Fruit fly (Drosophila melanogaster): Measurements from ENCODE around the gene CG10903.

The CG10903 gene

DNA sequence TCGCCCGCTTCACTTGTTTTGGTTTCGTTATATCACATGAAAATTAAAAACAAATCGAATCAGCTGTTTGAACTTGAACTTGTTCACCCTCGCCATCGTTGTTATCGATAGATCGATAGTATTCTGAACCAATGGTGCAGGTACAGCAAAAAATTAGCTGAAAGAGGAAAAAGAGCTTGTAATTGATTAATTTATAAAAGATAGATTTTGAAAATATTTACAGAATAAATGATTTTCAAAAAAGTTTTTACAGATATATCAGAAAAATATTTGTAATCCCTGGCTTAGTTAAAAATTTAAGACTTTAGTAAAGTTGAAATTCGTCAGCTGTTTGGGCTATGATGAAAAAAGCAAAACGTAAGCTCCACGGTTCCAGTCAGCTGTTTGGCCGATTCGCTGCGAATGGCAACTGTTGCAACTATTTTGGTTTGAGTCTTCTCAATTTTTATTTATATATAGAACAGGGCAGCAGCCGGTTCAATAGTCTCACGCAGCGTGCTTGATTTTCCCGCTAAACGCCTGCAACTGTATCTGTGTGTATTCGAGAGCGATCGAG is 2.8 kb downstream of the CG10903 start, which contains the start of the genes CG11035 and unc-45 (continued):
- no peak for TF ChIP-seq Hey (tag; optimal IDR thresholded peaks at IDR 0.05)
- no peak for TF ChIP-seq CG8089 (GFP tag; optimal IDR thresholded peaks at IDR 0.05)
- 0 out of 3 replicates have a peak, but pooled peaks have one; percentile 56 for TF ChIP-seq mld (GFP tag; IDR thresholded peaks at IDR 0.05; ENCODE audit: partially characterized antibody)
- TF ChIP-seq Max (GFP tag; optimal IDR thresholded peaks at IDR 0.05), result peak; percentile 9
- no peak for TF ChIP-seq slou (GFP tag; optimal IDR thresholded peaks at IDR 0.05)
- TF ChIP-seq CG9876 (GFP tag; optimal IDR thresholded peaks at IDR 0.05), result no peak
- TF ChIP-seq NC2β (GFP tag; optimal IDR thresholded peaks at IDR 0.05), result peak; percentile 11
- no peak for TF ChIP-seq dati (GFP tag; IDR thresholded peaks at IDR 0.05)
- TF ChIP-seq dm (GFP tag; optimal IDR thresholded peaks at IDR 0.05), result no peak
- TF ChIP-seq HLH4C (GFP tag; IDR thresholded peaks at IDR 0.05; ENCODE audit: partially characterized antibody), result peak; percentile 64
- TF ChIP-seq CG31441 (GFP tag; IDR thresholded peaks at IDR 0.05), result peak; percentile 60
- TF ChIP-seq CG32772 (GFP tag; IDR thresholded peaks at IDR 0.05), result peak; percentile 39
- TF ChIP-seq MBD-R2 (GFP tag; IDR thresholded peaks at IDR 0.05), result peak; percentile 63
- no peak for TF ChIP-seq CG13894 (tag; optimal IDR thresholded peaks at IDR 0.05)
- peak; percentile 60 for TF ChIP-seq CG13424 (tag; optimal IDR thresholded peaks at IDR 0.05)
- TF ChIP-seq sisA (GFP tag; IDR thresholded peaks at IDR 0.05), result peak; percentile 39
- TF ChIP-seq CG17385 (GFP tag; optimal IDR thresholded peaks at IDR 0.05), result peak; percentile 34
- TF ChIP-seq grau (tag; optimal IDR thresholded peaks at IDR 0.05), result peak; percentile 58
- peak; percentile 24 for TF ChIP-seq nom (GFP tag; optimal IDR thresholded peaks at IDR 0.05)
- no peak for TF ChIP-seq fd102C (GFP tag; optimal IDR thresholded peaks at IDR 0.05)
- TF ChIP-seq corto (GFP tag; optimal IDR thresholded peaks at IDR 0.05), result no peak
- TF ChIP-seq CG2202 (tag; optimal IDR thresholded peaks at IDR 0.05), result no peak
- no peak for TF ChIP-seq CG2889 (GFP tag; IDR thresholded peaks at IDR 0.05)
- no peak for TF ChIP-seq CG33557 (GFP tag; optimal IDR thresholded peaks at IDR 0.05)
- no peak for TF ChIP-seq CG2199 (GFP tag; IDR thresholded peaks at IDR 0.05)
- TF ChIP-seq wek (GFP tag; optimal IDR thresholded peaks at IDR 0.05), result no peak
- no peak for TF ChIP-seq CG12299 (tag; optimal IDR thresholded peaks at IDR 0.05)
- TF ChIP-seq CG4730 (GFP tag; IDR thresholded peaks at IDR 0.05), result no peak
- peak; percentile 90 for TF ChIP-seq CG9437 (GFP tag; optimal IDR thresholded peaks at IDR 0.05)
- no peak for TF ChIP-seq CG15073 (GFP tag; optimal IDR thresholded peaks at IDR 0.05)
- TF ChIP-seq MESR4 (GFP tag; optimal IDR thresholded peaks at IDR 0.05), result no peak
- no peak for TF ChIP-seq tup (GFP tag; optimal IDR thresholded peaks at IDR 0.05)
- TF ChIP-seq Lpt (GFP tag; optimal IDR thresholded peaks at IDR 0.05), result no peak
- no peak for TF ChIP-seq CG6683 (GFP tag; optimal IDR thresholded peaks at IDR 0.05)
- TF ChIP-seq Doc3 (GFP tag; IDR thresholded peaks at IDR 0.05; ENCODE audit: partially characterized antibody), result peak; percentile 68
- no peak for TF ChIP-seq CG10321 (GFP tag; IDR thresholded peaks at IDR 0.05)
- TF ChIP-seq tap (tag; optimal IDR thresholded peaks at IDR 0.05), result no peak
- TF ChIP-seq CG8478 (optimal IDR thresholded peaks at IDR 0.05), result no peak
- TF ChIP-seq CG3163 (GFP tag; optimal IDR thresholded peaks at IDR 0.05), result no peak
- peak; percentile 83 for TF ChIP-seq CG13287 (GFP tag; IDR thresholded peaks at IDR 0.05; ENCODE audit: partially characterized antibody)
- TF ChIP-seq CrebB (tag; optimal IDR thresholded peaks at IDR 0.05), result no peak
- TF ChIP-seq mirr (GFP tag; optimal IDR thresholded peaks at IDR 0.05), result no peak
- TF ChIP-seq CG9797 (GFP tag; optimal IDR thresholded peaks at IDR 0.05), result no peak
- peak in 1 of 3 experiments; percentile 32 for TF ChIP-seq lola (GFP tag; optimal IDR thresholded peaks at IDR 0.05)
- TF ChIP-seq salm (tag; optimal IDR thresholded peaks at IDR 0.05), result no peak
- peak; percentile 75 for TF ChIP-seq CG14860 (GFP tag; IDR thresholded peaks at IDR 0.05; ENCODE audit: partially characterized antibody)
- peak; percentile 68 for TF ChIP-seq CG8290 (GFP tag; optimal IDR thresholded peaks at IDR 0.05)
- no peak for TF ChIP-seq CG8290 (tag; optimal IDR thresholded peaks at IDR 0.05)
- TF ChIP-seq CG16863 (GFP tag; optimal IDR thresholded peaks at IDR 0.05), result no peak
- TF ChIP-seq CG7987 (GFP tag; optimal IDR thresholded peaks at IDR 0.05), result no peak
- TF ChIP-seq sqz (GFP tag; optimal IDR thresholded peaks at IDR 0.05), result no peak
